Fruit fly (Drosophila melanogaster) whole organism, embryonic: ENCODE measurements around the gene Cpr76Bb.
A peak's percentile ranks its signal among the peaks of the same experiment; 100 is the strongest.

Experiments
- Bgb ChIP-seq: fragments of 200-800 bp; sonication (Bioruptor generic); IDR thresholded peaks from 2 replicates; pipeline ENCODE4 v1.3.6; 2022; ENCODE audit warnings: missing biosample characterization, missing genetic modification characterization; ENCODE audit not compliant: partially characterized antibody
- CG10543 ChIP-seq: fragments of 200-800 bp; sonication (Bioruptor generic); optimal IDR thresholded peaks from 3 replicates; lab custom pipeline; 2017; ENCODE audit warnings: missing biosample characterization, mild to moderate bottlenecking, missing genetic modification characterization, moderate library complexity
- CG12236 ChIP-seq: fragments of 200-800 bp; sonication (Bioruptor generic); optimal IDR thresholded peaks from 2 replicates; lab custom pipeline; 2016; ENCODE audit warnings: missing biosample characterization, missing genetic modification characterization
- CG12769 ChIP-seq: fragments of 200-800 bp; sonication (Bioruptor generic); optimal IDR thresholded peaks from 2 replicates; lab custom pipeline; 2019; ENCODE audit warnings: missing biosample characterization, mild to moderate bottlenecking, missing genetic modification characterization, moderate library complexity
- CG13894 ChIP-seq: fragments of 200-800 bp; sonication (Bioruptor generic); optimal IDR thresholded peaks from 3 replicates; lab custom pipeline; 2018; ENCODE audit warnings: missing biosample characterization, mild to moderate bottlenecking, missing genetic modification characterization, moderate library complexity
- CG14965 ChIP-seq: fragments of 200-800 bp; sonication (Bioruptor generic); optimal IDR thresholded peaks from 2 replicates; lab custom pipeline; 2016; ENCODE audit warnings: missing biosample characterization, missing genetic modification characterization, borderline replicate concordance
- CG1603 ChIP-seq: fragments of 200-800 bp; sonication (Bioruptor generic); optimal IDR thresholded peaks from 2 replicates; lab custom pipeline; 2019; ENCODE audit warnings: missing biosample characterization, mild to moderate bottlenecking, missing genetic modification characterization, moderate library complexity
- CG16815 ChIP-seq: fragments of 200-800 bp; sonication (Bioruptor generic); optimal IDR thresholded peaks from 3 replicates; lab custom pipeline; 2017; ENCODE audit warnings: missing biosample characterization, mild to moderate bottlenecking, missing genetic modification characterization
- CG17568 ChIP-seq: fragments of 200-800 bp; sonication (Bioruptor generic); optimal IDR thresholded peaks from 2 replicates; lab custom pipeline; 2018; ENCODE audit warnings: missing biosample characterization, mild to moderate bottlenecking, missing genetic modification characterization, moderate library complexity
- CG2199 ChIP-seq: fragments of 200-800 bp; sonication (Bioruptor generic); IDR thresholded peaks from 3 replicates; pipeline ENCODE4 v1.3.6; 2022; ENCODE audit warnings: missing biosample characterization, missing genetic modification characterization
- CG33213 ChIP-seq: fragments of 200-800 bp; sonication (Bioruptor generic); optimal IDR thresholded peaks from 3 replicates; lab custom pipeline; 2016; ENCODE audit warnings: missing biosample characterization, missing genetic modification characterization
- CG42726 ChIP-seq: fragments of 200-800 bp; sonication (Bioruptor generic); IDR thresholded peaks from 2 replicates; pipeline ENCODE4 v1.3.6; 2022; ENCODE audit warnings: missing biosample characterization, missing genetic modification characterization; ENCODE audit not compliant: partially characterized antibody
- CG6175 ChIP-seq: fragments of 200-800 bp; sonication (Bioruptor generic); IDR thresholded peaks from 3 replicates; pipeline ENCODE4 v1.3.6; 2022; ENCODE audit warnings: missing biosample characterization, missing genetic modification characterization
- CG6254 ChIP-seq: fragments of 200-800 bp; sonication (Bioruptor generic); optimal IDR thresholded peaks from 3 replicates; lab custom pipeline; 2017; ENCODE audit warnings: mild to moderate bottlenecking, missing biosample characterization, missing genetic modification reagents, missing genetic modification characterization
- CG8359 ChIP-seq: fragments of 200-800 bp; sonication (Bioruptor generic); optimal IDR thresholded peaks from 2 replicates; lab custom pipeline; 2017; ENCODE audit warnings: missing biosample characterization, mild to moderate bottlenecking, missing genetic modification characterization, borderline replicate concordance
- CG9609 ChIP-seq: fragments of 200-800 bp; sonication (Bioruptor generic); optimal IDR thresholded peaks from 3 replicates; lab custom pipeline; 2016; ENCODE audit warnings: missing biosample characterization, missing genetic modification characterization
- CTCF ChIP-seq: fragments of 200-800 bp; sonication (Bioruptor generic); optimal IDR thresholded peaks from 2 replicates; lab custom pipeline; 2017; ENCODE audit warnings: missing biosample characterization, mild to moderate bottlenecking, missing genetic modification characterization, moderate library complexity
- D ChIP-seq, 2 experiments: fragments of 200-800 bp in 1 of 2; fragments of >200 bp in 1 of 2; sonication (Bioruptor generic) in 1 of 2; optimal IDR thresholded peaks; 2 replicates in 1 of 2; 3 replicates in 1 of 2; lab custom pipeline; 2017; ENCODE audit warnings: mild to moderate bottlenecking in 1 of 2, missing biosample characterization in 1 of 2, missing genetic modification characterization in 1 of 2, missing genetic modification reagents in 1 of 2
- Dbx ChIP-seq: fragments of 200-800 bp; sonication (Bioruptor generic); IDR thresholded peaks from 3 replicates; pipeline ENCODE4 v1.3.6; 2022; ENCODE audit warnings: missing biosample characterization, missing genetic modification characterization
- Deaf1 ChIP-seq: fragments of 200-800 bp; optimal IDR thresholded peaks from 3 replicates; lab custom pipeline; 2019; ENCODE audit warnings: missing biosample characterization, mild to moderate bottlenecking, missing genetic modification characterization, moderate library complexity
- Dek ChIP-seq: fragments of 200-800 bp; sonication (Bioruptor generic); optimal IDR thresholded peaks from 3 replicates; lab custom pipeline; 2019; ENCODE audit warnings: missing biosample characterization, mild to moderate bottlenecking, missing genetic modification characterization, moderate library complexity
- Dfd ChIP-seq, 2 experiments: fragments of >200 bp; optimal IDR thresholded peaks; 2 replicates each; lab custom pipeline; 2017; ENCODE audit warnings: missing biosample characterization in 2 of 2, missing genetic modification characterization in 2 of 2
- Dip3 ChIP-seq: fragments of 200-800 bp; sonication (Bioruptor generic); optimal IDR thresholded peaks from 3 replicates; lab custom pipeline; 2016; ENCODE audit warnings: missing biosample characterization, missing genetic modification characterization
- Doc3 ChIP-seq: fragments of 200-800 bp; sonication (Bioruptor generic); IDR thresholded peaks from 3 replicates; pipeline ENCODE4 v1.3.6; 2022; ENCODE audit warnings: missing biosample characterization, missing genetic modification characterization; ENCODE audit not compliant: partially characterized antibody
- Ets65A ChIP-seq: fragments of 200-800 bp; sonication (Bioruptor generic); peaks from one replicate; lab custom pipeline; 2016; ENCODE audit warnings: missing biosample characterization, missing genetic modification characterization
- Med ChIP-seq: fragments of 200-800 bp; sonication (Bioruptor generic); peaks from one replicate; lab custom pipeline; 2016; ENCODE audit warnings: missing biosample characterization, missing genetic modification characterization, mild to moderate bottlenecking, inconsistent platforms, moderate library complexity
- Nf-YB ChIP-seq: fragments of 200-800 bp; sonication (Bioruptor generic); optimal IDR thresholded peaks from 3 replicates; lab custom pipeline; 2019; ENCODE audit warnings: missing biosample characterization, mild to moderate bottlenecking, missing genetic modification characterization, moderate library complexity
- Sin3A ChIP-seq: fragments of >200 bp; optimal IDR thresholded peaks from 2 replicates; lab custom pipeline; 2018
- Trl ChIP-seq, 3 experiments: fragments of >200 bp in 2 of 3; fragments of 200-800 bp in 1 of 3; sonication (Bioruptor generic) in 1 of 3; optimal IDR thresholded peaks; 2 replicates in 1 of 3; 3 replicates in 2 of 3; lab custom pipeline; 2016 to 2017; ENCODE audit warnings: missing biosample characterization in 1 of 3, missing genetic modification characterization in 1 of 3
- abd-A ChIP-seq: fragments of 200-800 bp; sonication (Bioruptor generic); optimal IDR thresholded peaks from 3 replicates; lab custom pipeline; 2019; ENCODE audit warnings: missing biosample characterization, mild to moderate bottlenecking, missing genetic modification characterization, moderate library complexity
- ac ChIP-seq: fragments of 200-800 bp; sonication (Bioruptor generic); optimal IDR thresholded peaks from 3 replicates; lab custom pipeline; 2017; ENCODE audit warnings: missing biosample characterization, mild to moderate bottlenecking, missing genetic modification characterization
- al ChIP-seq: fragments of 200-800 bp; sonication (Bioruptor generic); IDR thresholded peaks from 2 replicates; pipeline ENCODE4 v1.3.6; 2022; ENCODE audit warnings: missing biosample characterization, missing genetic modification characterization
- chinmo ChIP-seq: fragments of 200-800 bp; sonication (Bioruptor generic); IDR thresholded peaks from 4 replicates; pipeline ENCODE4 v1.3.6; 2022; ENCODE audit warnings: missing biosample characterization, missing genetic modification characterization; ENCODE audit not compliant: partially characterized antibody
- chn ChIP-seq: fragments of 200-800 bp; sonication (Bioruptor generic); optimal IDR thresholded peaks from 2 replicates; lab custom pipeline; 2016; ENCODE audit warnings: missing biosample characterization, missing genetic modification characterization
- crp ChIP-seq, 2 experiments: fragments of 200-800 bp; sonication (Bioruptor generic); optimal IDR thresholded peaks; 2 replicates in 1 of 2; 3 replicates in 1 of 2; lab custom pipeline; 2017; ENCODE audit warnings: missing biosample characterization in 2 of 2, missing genetic modification characterization in 2 of 2, mild to moderate bottlenecking in 1 of 2, moderate library complexity in 1 of 2
- ewg ChIP-seq: fragments of 200-800 bp; sonication (Bioruptor generic); optimal IDR thresholded peaks from 3 replicates; lab custom pipeline; 2017; ENCODE audit warnings: mild to moderate bottlenecking, missing biosample characterization, missing genetic modification reagents, missing genetic modification characterization
- gcm2 ChIP-seq: fragments of 200-800 bp; sonication (Bioruptor generic); optimal IDR thresholded peaks from 2 replicates; lab custom pipeline; 2016; ENCODE audit warnings: missing biosample characterization, missing genetic modification characterization
- knrl ChIP-seq: fragments of 200-800 bp; sonication (Bioruptor generic); IDR thresholded peaks from 3 replicates; pipeline ENCODE4 v1.3.6; 2022; ENCODE audit warnings: missing biosample characterization, missing genetic modification characterization; ENCODE audit not compliant: partially characterized antibody
- lola ChIP-seq, 3 experiments: fragments of >200 bp in 2 of 3; fragments of 200-800 bp in 1 of 3; sonication (Bioruptor generic) in 1 of 3; optimal IDR thresholded peaks; 2 replicates each; lab custom pipeline; 2017 to 2019; ENCODE audit warnings: missing biosample characterization in 3 of 3, missing genetic modification characterization in 3 of 3, mild to moderate bottlenecking in 1 of 3, moderate library complexity in 1 of 3
- pho ChIP-seq: fragments of 200-800 bp; sonication (Bioruptor generic); optimal IDR thresholded peaks from 2 replicates; lab custom pipeline; 2016; ENCODE audit warnings: missing biosample characterization, missing genetic modification characterization
- ro ChIP-seq: fragments of 200-800 bp; sonication (Bioruptor generic); IDR thresholded peaks from 2 replicates; pipeline ENCODE4 v1.3.6; 2022; ENCODE audit warnings: missing biosample characterization, missing genetic modification characterization
- scrt ChIP-seq: fragments of 200-800 bp; sonication (Bioruptor generic); optimal IDR thresholded peaks from 2 replicates; lab custom pipeline; 2018; ENCODE audit warnings: missing biosample characterization, mild to moderate bottlenecking, missing genetic modification characterization, moderate library complexity
- so ChIP-seq: fragments of 200-800 bp; sonication (Bioruptor generic); IDR thresholded peaks from 3 replicates; pipeline ENCODE4 v1.3.6; 2022; ENCODE audit warnings: missing biosample characterization, missing genetic modification characterization
- stwl ChIP-seq: fragments of 200-800 bp; sonication (Bioruptor generic); optimal IDR thresholded peaks from 3 replicates; lab custom pipeline; 2018; ENCODE audit warnings: missing biosample characterization, mild to moderate bottlenecking, missing genetic modification characterization, moderate library complexity
- tio ChIP-seq: fragments of 200-800 bp; sonication (Bioruptor generic); optimal IDR thresholded peaks from 2 replicates; lab custom pipeline; 2017; ENCODE audit warnings: missing biosample characterization, missing genetic modification characterization, inconsistent platforms
- tx ChIP-seq: fragments of 200-800 bp; sonication (Bioruptor generic); optimal IDR thresholded peaks from 2 replicates; lab custom pipeline; 2016; ENCODE audit warnings: missing biosample characterization, missing genetic modification characterization
- unc-4 ChIP-seq: fragments of 200-800 bp; sonication (Bioruptor generic); IDR thresholded peaks from 2 replicates; pipeline ENCODE4 v1.3.6; 2022; ENCODE audit warnings: missing biosample characterization, missing genetic modification characterization; ENCODE audit not compliant: partially characterized antibody
- vvl ChIP-seq: fragments of 200-800 bp; sonication (Bioruptor generic); IDR thresholded peaks from 2 replicates; pipeline ENCODE4 v1.3.6; 2022; ENCODE audit warnings: missing biosample characterization, missing genetic modification characterization
- zf30C ChIP-seq: fragments of 200-800 bp; sonication (Bioruptor generic); optimal IDR thresholded peaks from 3 replicates; lab custom pipeline; 2018; ENCODE audit warnings: missing biosample characterization, mild to moderate bottlenecking, missing genetic modification characterization

Gene Cpr76Bb

DNA sequence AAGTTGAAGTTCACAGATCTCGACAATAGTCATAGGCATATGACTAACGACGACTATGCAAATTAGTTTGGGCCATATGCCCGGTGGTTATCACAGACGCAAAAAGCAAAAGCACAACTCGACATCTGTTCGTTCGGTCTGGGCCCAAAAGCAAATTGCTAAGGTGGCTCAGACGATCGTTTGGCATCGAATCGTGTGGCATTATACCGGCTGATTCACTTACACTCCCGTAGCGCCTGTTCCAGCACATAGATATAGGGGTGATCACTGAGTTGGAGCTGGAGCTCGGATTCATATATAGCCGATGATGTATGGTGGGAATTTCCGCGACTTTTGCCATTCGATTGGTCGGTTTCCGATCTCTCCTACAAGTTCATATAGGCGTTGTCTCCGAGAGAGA lies 46.7 kb downstream of the Cpr76Bb start:
- TF ChIP-seq CG42726 (no peak), CG12769 (tag; lab: Kevin White, UChicago) (peak; percentile 75), scrt (no peak), al (GFP tag; lab: Robert Waterston, UW) (no peak), abd-A (tag; lab: Kevin White, UChicago) (peak; percentile 31), tx (GFP tag; lab: Kevin White, UChicago) (no peak), chinmo (peak; percentile 69; the same call in 1 of the 4 replicates), Sin3A (lab: Kevin White, UChicago) (no peak), Nf-YB (GFP tag; lab: Kevin White, UChicago) (peak; percentile 11), tio (GFP tag; lab: Kevin White, UChicago) (no peak), CG13894 (tag; lab: Kevin White, UChicago) (peak; percentile 100), CG2199 (GFP tag; lab: Robert Waterston, UW) (peak; percentile 71; the same call in 1 of the 3 replicates), CG10543 (GFP tag; lab: Kevin White, UChicago) (peak; percentile 3), gcm2 (no peak), Med (GFP tag; lab: Kevin White, UChicago) (peak; percentile 48), CG6254 (GFP tag; lab: Kevin White, UChicago) (no peak), Trl (optimal IDR thresholded peaks at IDR 0.05; lab: Kevin White, UChicago) (no peak), Trl (GFP tag; optimal IDR thresholded peaks at IDR 0.05; lab: Kevin White, UChicago) (no peak), Deaf1 (tag; lab: Kevin White, UChicago) (peak; percentile 16), Dbx (0 out of 3 replicates have a peak, but pooled peaks have one; percentile 37), Ets65A (GFP tag; lab: Kevin White, UChicago) (peak; percentile 53), chn (no peak), Dek (tag; lab: Kevin White, UChicago) (no peak), CG14965 (no peak), CG6175 (GFP tag; lab: Robert Waterston, UW) (0 out of 3 replicates have a peak, but pooled peaks have one; percentile 34), vvl (GFP tag; lab: Robert Waterston, UW) (peak; percentile 68), CG16815 (GFP tag; lab: Kevin White, UChicago) (no peak), pho (GFP tag; lab: Kevin White, UChicago) (no peak), ewg (GFP tag; lab: Kevin White, UChicago) (no peak), D (optimal IDR thresholded peaks at IDR 0.05; lab: Kevin White, UChicago) (peak; percentile 20), D (GFP tag; optimal IDR thresholded peaks at IDR 0.05; lab: Kevin White, UChicago) (no peak), CG33213 (GFP tag; lab: Kevin White, UChicago) (no peak), crp (GFP tag; optimal IDR thresholded peaks at IDR 0.05; lab: Kevin White, UChicago) (no peak), so (GFP tag; lab: Robert Waterston, UW) (peak; percentile 24; the same call in 1 of the 3 replicates)
- TF ChIP-seq, all 482 proteins: peak for 15

DNA sequence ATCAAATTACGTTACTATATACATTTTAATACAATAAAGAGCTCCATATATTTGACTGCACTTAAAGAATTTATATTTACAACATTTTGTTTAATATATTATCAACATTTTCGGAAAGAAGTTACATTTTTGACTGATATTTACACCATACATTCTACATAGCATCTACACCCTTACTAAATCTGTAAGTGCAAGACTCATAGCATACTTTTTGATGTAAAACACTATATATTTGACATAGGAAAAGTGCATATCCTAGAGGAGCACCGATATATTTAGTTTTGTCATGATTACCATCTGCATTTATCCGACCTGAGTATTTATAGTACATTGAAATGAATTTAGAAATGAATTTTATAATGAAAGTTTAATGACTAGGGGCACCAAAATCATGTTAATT lies 49.5 kb downstream of the Cpr76Bb start:
- TF ChIP-seq CG1603 (tag; lab: Kevin White, UChicago) (peak; percentile 9), Dfd (GFP tag; optimal IDR thresholded peaks at IDR 0.05; lab: Kevin White, UChicago) (no peak), CG12236 (no peak), CG8359 (GFP tag; lab: Kevin White, UChicago) (no peak), CG17568 (GFP tag; lab: Kevin White, UChicago) (no peak), unc-4 (GFP tag; lab: Robert Waterston, UW) (no peak), zf30C (GFP tag; lab: Kevin White, UChicago) (no peak), ro (GFP tag; lab: Robert Waterston, UW) (no peak), ac (no peak), Doc3 (no peak), Dip3 (no peak), CTCF (GFP tag; lab: Kevin White, UChicago) (peak; percentile 69), lola (GFP tag; optimal IDR thresholded peaks at IDR 0.05; lab: Kevin White, UChicago) (no peak), stwl (tag; lab: Kevin White, UChicago) (peak; percentile 14), CG42726 (0 out of 2 replicates have a peak, but pooled peaks have one; percentile 12), CG9609 (GFP tag; lab: Kevin White, UChicago) (no peak), CG2199 (GFP tag; lab: Robert Waterston, UW) (peak; percentile 68; the same call in 1 of the 3 replicates), knrl (GFP tag; lab: Robert Waterston, UW) (peak; percentile 55), Bgb (GFP tag; lab: Robert Waterston, UW) (peak; percentile 54)
